Fruit fly (Drosophila melanogaster) Kc167 (cell line): ENCODE data around the gene CtsB.
A peak's percentile ranks its signal among the peaks of the same experiment; 100 is the strongest.

Experiments
- Myc ChIP-seq: fragments of >200 bp; optimal IDR thresholded peaks from 2 replicates; lab custom pipeline; 2017; ENCODE audit warnings: missing external identifiers
- Sin3A ChIP-seq: fragments of >200 bp; optimal IDR thresholded peaks from 2 replicates; lab custom pipeline; 2018; ENCODE audit warnings: missing external identifiers
- h ChIP-seq: fragments of >200 bp; optimal IDR thresholded peaks from 3 replicates; lab custom pipeline; 2018; ENCODE audit warnings: missing external identifiers
- insv ChIP-seq: fragments of >200 bp; optimal IDR thresholded peaks from 3 replicates; lab custom pipeline; 2018; ENCODE audit warnings: missing external identifiers
- ttk ChIP-seq: sonication (Bioruptor generic); optimal IDR thresholded peaks from 2 replicates; lab custom pipeline; 2017; ENCODE audit warnings: missing external identifiers

- no peak for TF ChIP-seq h (lab: Kevin White, UChicago)
- TF ChIP-seq ttk (lab: Kevin White, UChicago), result peak; percentile 91
- no peak for TF ChIP-seq Myc (lab: Kevin White, UChicago)
- TF ChIP-seq Sin3A (lab: Kevin White, UChicago), result no peak
- TF ChIP-seq insv (lab: Kevin White, UChicago), result no peak
Measured at dm6 chrX:13828870-13829269, 46.9 kb upstream of the CtsB start.
